Worm (Caenorhabditis elegans) whole organism, mixed stage, embryonic: ENCODE results near the gene haf-3.

Experiments
- blmp-1 ChIP-seq: fragments of 150-350 bp; optimal IDR thresholded peaks from 2 replicates; lab custom pipeline; 2014; ENCODE audit warnings: missing biosample characterization, missing genetic modification characterization
- ceh-39 ChIP-seq: fragments of 150-350 bp; optimal IDR thresholded peaks from 2 replicates; lab custom pipeline; 2014; ENCODE audit warnings: missing biosample characterization, missing genetic modification characterization
- cnd-1 ChIP-seq: fragments of 200-800 bp; sonication (Bioruptor generic); optimal IDR thresholded peaks from 2 replicates; lab custom pipeline; 2018; ENCODE audit warnings: mild to moderate bottlenecking, missing genetic modification characterization, missing compliant biosample characterization
- drap-1 ChIP-seq: fragments of 200-800 bp; sonication (Bioruptor generic); optimal IDR thresholded peaks from 3 replicates; lab custom pipeline; 2018; ENCODE audit warnings: mild to moderate bottlenecking, missing genetic modification characterization, missing compliant biosample characterization
- elt-3 ChIP-seq: fragments of 150-350 bp; optimal IDR thresholded peaks from 2 replicates; lab custom pipeline; 2014; ENCODE audit warnings: missing biosample characterization, missing genetic modification characterization
- lin-13 ChIP-seq: fragments of 150-350 bp; optimal IDR thresholded peaks from 2 replicates; lab custom pipeline; 2014; ENCODE audit warnings: missing biosample characterization, missing genetic modification characterization
- lsy-2 ChIP-seq: fragments of 150-350 bp; optimal IDR thresholded peaks from 2 replicates; lab custom pipeline; 2014; ENCODE audit warnings: missing biosample characterization, missing genetic modification characterization
- mab-5 ChIP-seq: fragments of 150-350 bp; optimal IDR thresholded peaks from 2 replicates; lab custom pipeline; 2014; ENCODE audit warnings: missing biosample characterization, missing genetic modification characterization
- nhr-12 ChIP-seq: fragments of 150-350 bp; optimal IDR thresholded peaks from 2 replicates; lab custom pipeline; 2014; ENCODE audit warnings: missing biosample characterization, missing genetic modification characterization
- nhr-2 ChIP-seq: fragments of 150-350 bp; optimal IDR thresholded peaks from 2 replicates; lab custom pipeline; 2014; ENCODE audit warnings: missing biosample characterization, missing genetic modification characterization
- pha-4 ChIP-seq: fragments of 150-350 bp; optimal IDR thresholded peaks from 2 replicates; lab custom pipeline; 2018; ENCODE audit warnings: missing biosample characterization, missing genetic modification reagents, missing genetic modification characterization
- sem-2 ChIP-seq: fragments of 200-800 bp; sonication (Bioruptor generic); optimal IDR thresholded peaks from 2 replicates; lab custom pipeline; 2018; ENCODE audit warnings: mild to moderate bottlenecking, missing genetic modification characterization, missing compliant biosample characterization
- unc-62 ChIP-seq: fragments of 150-350 bp; optimal IDR thresholded peaks from 2 replicates; lab custom pipeline; 2014; ENCODE audit warnings: missing biosample characterization, missing genetic modification reagents, missing genetic modification characterization
- ztf-11 ChIP-seq: fragments of 150-350 bp; optimal IDR thresholded peaks from 2 replicates; lab custom pipeline; 2014; ENCODE audit warnings: missing biosample characterization, missing genetic modification characterization

DNA sequence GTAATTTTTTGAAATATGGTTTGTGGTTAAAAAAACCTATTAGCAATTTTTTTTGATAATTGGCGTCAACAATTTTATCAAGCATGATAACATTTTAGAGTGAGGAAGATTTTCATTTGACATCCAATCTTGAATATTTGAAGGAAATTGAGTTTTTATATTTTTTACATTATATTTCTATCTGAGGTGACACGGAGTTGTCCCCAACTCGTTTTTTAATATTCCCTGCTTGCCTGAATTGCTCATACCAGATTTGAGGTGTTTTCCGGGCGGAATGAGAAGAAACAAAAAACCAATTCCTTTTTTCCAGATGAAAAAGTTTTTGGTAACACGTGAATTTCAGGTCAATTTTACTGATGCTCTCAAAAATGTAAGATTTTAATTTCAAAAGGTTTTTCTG, 46.4 kb downstream of the haf-3 start, which contains the start of gene Y6E2A.7:
- TF ChIP-seq ceh-39 (tag; lab: Kevin White, UChicago) = no peak
- no peak for TF ChIP-seq mab-5
- TF ChIP-seq nhr-12 = no peak
- no peak for TF ChIP-seq sem-2
- no peak for TF ChIP-seq lsy-2 (tag; lab: Kevin White, UChicago)
- no peak for TF ChIP-seq unc-62 (GFP tag; lab: Kevin White, UChicago)
- no peak for TF ChIP-seq lin-13 (tag; lab: Kevin White, UChicago)
- TF ChIP-seq elt-3 (tag; lab: Kevin White, UChicago) = no peak
- no peak for TF ChIP-seq drap-1 (GFP tag; lab: Kevin White, UChicago)
- TF ChIP-seq pha-4 (tag; lab: Kevin White, UChicago) = no peak
- no peak for TF ChIP-seq blmp-1 (tag; lab: Kevin White, UChicago)
- no peak for TF ChIP-seq nhr-2
- TF ChIP-seq cnd-1 (tag; lab: Kevin White, UChicago) = no peak
- TF ChIP-seq ztf-11 (tag; lab: Kevin White, UChicago) = no peak
